Fruit fly (Drosophila melanogaster) whole organism, pupa: Measurements from ENCODE around the gene 5PtaseI.

ENCODE experiments used
- CG10348 ChIP-seq: fragments of 200-800 bp; sonication (Bioruptor generic); IDR thresholded peaks from 2 replicates; pipeline ENCODE4 v1.3.6; 2022; ENCODE audit warnings: missing biosample characterization, missing genetic modification characterization
- CG12605 ChIP-seq: fragments of 200-800 bp; sonication (Bioruptor generic); IDR thresholded peaks from 2 replicates; pipeline ENCODE4 v1.3.6; 2022; ENCODE audit warnings: missing biosample characterization, missing genetic modification characterization
- CG17806 ChIP-seq: fragments of 200-800 bp; sonication (Bioruptor generic); optimal IDR thresholded peaks from 2 replicates; lab custom pipeline; 2018; ENCODE audit warnings: missing biosample characterization, mild to moderate bottlenecking, missing genetic modification characterization, moderate library complexity
- CG4496 ChIP-seq: fragments of 200-800 bp; sonication (Bioruptor generic); IDR thresholded peaks from 3 replicates; pipeline ENCODE4 v1.3.6; 2022; ENCODE audit warnings: missing biosample characterization, missing genetic modification characterization
- CG8159 ChIP-seq: fragments of 200-800 bp; sonication (Bioruptor generic); optimal IDR thresholded peaks from 3 replicates; lab custom pipeline; 2018; ENCODE audit warnings: missing biosample characterization, mild to moderate bottlenecking, missing genetic modification characterization, moderate library complexity
- CG9948 ChIP-seq: fragments of 200-800 bp; sonication (Bioruptor generic); optimal IDR thresholded peaks from 2 replicates; lab custom pipeline; 2018; ENCODE audit warnings: missing biosample characterization, mild to moderate bottlenecking, missing genetic modification characterization, moderate library complexity
- EcR ChIP-seq: fragments of 200-800 bp; sonication (Bioruptor generic); optimal IDR thresholded peaks from 3 replicates; lab custom pipeline; 2019; ENCODE audit warnings: missing biosample characterization, missing genetic modification characterization, mild to moderate bottlenecking, moderate library complexity, missing genetic modification reagents
- Ets98B ChIP-seq: fragments of 200-800 bp; sonication (Bioruptor generic); IDR thresholded peaks from 2 replicates; pipeline ENCODE4 v1.3.6; 2022; ENCODE audit warnings: missing biosample characterization, missing genetic modification characterization
- Pif1A ChIP-seq: fragments of 200-800 bp; sonication (Bioruptor generic); optimal IDR thresholded peaks from 3 replicates; lab custom pipeline; 2016; ENCODE audit warnings: missing biosample characterization, missing genetic modification characterization
- Pif1B ChIP-seq: fragments of 200-800 bp; sonication (Bioruptor generic); optimal IDR thresholded peaks from 3 replicates; lab custom pipeline; 2016; ENCODE audit warnings: missing biosample characterization, missing genetic modification characterization
- fd96Ca ChIP-seq: fragments of 200-800 bp; sonication (Bioruptor generic); IDR thresholded peaks from 3 replicates; pipeline ENCODE4 v1.3.6; 2022; ENCODE audit warnings: missing biosample characterization, missing genetic modification characterization
- gl ChIP-seq: fragments of 200-800 bp; sonication (Bioruptor generic); optimal IDR thresholded peaks from 2 replicates; lab custom pipeline; 2018; ENCODE audit warnings: missing biosample characterization, mild to moderate bottlenecking, missing genetic modification characterization

DNA sequence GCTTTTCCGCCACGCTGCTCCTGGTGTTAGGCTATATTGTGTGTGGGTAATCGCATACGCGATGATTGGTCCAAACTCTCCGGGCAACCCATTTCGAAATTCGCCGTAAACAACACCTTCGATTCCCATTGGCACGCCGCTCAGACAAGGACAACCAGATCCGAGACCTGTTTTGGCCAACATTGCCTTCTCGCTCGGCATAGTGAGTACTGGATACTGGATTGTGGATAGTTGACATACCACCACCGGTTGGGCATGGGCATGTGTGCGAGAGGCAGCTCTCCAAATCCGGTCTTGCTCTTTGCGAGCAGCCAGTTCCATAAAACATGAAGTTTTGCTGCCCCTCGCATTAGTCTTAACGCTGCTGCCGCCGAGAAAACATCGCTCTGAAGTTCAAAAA, 49.7 kb upstream of the 5PtaseI start, which contains the start of gene fd96Cb:
- TF ChIP-seq gl (no peak), CG4496 (GFP tag; lab: Robert Waterston, UW) (no peak; the same call in 2 of the 3 replicates), fd96Ca (GFP tag; lab: Robert Waterston, UW) (no peak), CG10348 (GFP tag; lab: Robert Waterston, UW) (no peak), Pif1B (no peak), Pif1A (GFP tag; lab: Kevin White, UChicago) (no peak), CG12605 (no peak), EcR (no peak), CG9948 (tag; lab: Kevin White, UChicago) (no peak), Ets98B (no peak), CG17806 (tag; lab: Kevin White, UChicago) (no peak), CG8159 (tag; lab: Kevin White, UChicago) (no peak)
